Worm (Caenorhabditis elegans): ENCODE results near the gene C27D6.11.

ce11 chrII:5186870-5187269 lies 25.9 kb upstream of the C27D6.11 start:
- TF ChIP-seq lin-35 (GFP tag; optimal IDR thresholded peaks at IDR 0.05) (no peak), ama-1 (optimal IDR thresholded peaks at IDR 0.05) (no peak), ama-1 (GFP tag; optimal IDR thresholded peaks at IDR 0.05) (no peak), B0336.3 (GFP tag; IDR thresholded peaks at IDR 0.05) (no peak), Y53G8AR.9 (GFP tag; conservative IDR thresholded peaks at IDR 0.05) (no peak), ztf-22 (GFP tag; optimal IDR thresholded peaks at IDR 0.05) (no peak), egrh-3 (GFP tag; IDR thresholded peaks at IDR 0.05) (no peak), him-1 (tag; optimal IDR thresholded peaks at IDR 0.05) (no peak), F23B12.7 (tag; optimal IDR thresholded peaks at IDR 0.05; ENCODE audit: insufficient read depth) (no peak), pha-4 (tag; optimal IDR thresholded peaks at IDR 0.05) (no peak), egl-44 (GFP tag; IDR thresholded peaks at IDR 0.05) (no peak), attf-6 (GFP tag; IDR thresholded peaks at IDR 0.05) (no peak), nhr-179 (tag; optimal IDR thresholded peaks at IDR 0.05) (no peak), F33H1.4 (GFP tag; IDR thresholded peaks at IDR 0.05) (no peak)
